Worm (Caenorhabditis elegans): ENCODE results near the gene C34D4.2.

Gene C34D4.2

DNA sequence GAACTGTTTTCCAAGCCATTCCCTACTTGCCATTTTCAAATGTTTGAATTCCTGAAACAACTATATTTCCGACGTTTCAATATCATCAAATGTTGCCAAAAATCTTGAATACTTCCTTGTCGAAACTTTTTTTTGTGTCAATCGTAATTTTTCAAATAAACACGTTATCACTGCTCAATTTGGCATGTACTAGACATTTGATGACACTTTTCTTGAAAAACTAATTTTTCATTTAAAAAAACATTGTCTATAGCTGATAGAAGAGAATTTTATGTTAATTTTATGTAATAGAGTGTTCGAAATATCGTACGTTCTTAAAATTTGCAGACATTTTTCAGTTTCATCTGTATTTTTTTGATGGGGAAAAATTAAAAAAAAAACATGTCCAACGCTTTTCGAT is 28.4 kb downstream of the C34D4.2 start:
- TF ChIP-seq elt-2 (tag; optimal IDR thresholded peaks at IDR 0.05) (peak; percentile 48), elt-1 (tag; optimal IDR thresholded peaks at IDR 0.05) (no peak), nhr-12 (tag; optimal IDR thresholded peaks at IDR 0.05) (no peak)

DNA sequence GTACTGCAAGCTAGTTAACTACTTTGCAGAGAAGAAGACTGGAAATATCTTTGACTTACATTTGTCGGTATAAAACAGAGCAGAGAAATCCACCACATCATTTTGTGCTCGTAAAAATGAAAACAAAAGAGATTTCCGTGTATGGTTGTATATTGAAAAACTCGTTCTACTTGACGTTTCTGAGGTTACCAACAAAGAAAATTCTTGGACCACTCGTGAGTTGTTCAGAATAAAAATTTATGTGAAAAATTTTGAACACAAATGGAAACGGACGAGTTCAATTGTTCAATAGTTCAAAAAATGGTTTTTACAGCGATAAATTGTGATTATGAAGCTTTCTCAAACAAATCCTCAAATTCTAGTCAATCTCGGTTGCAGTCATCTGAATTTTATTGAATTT is 30.1 kb downstream of the C34D4.2 start, which contains the start of gene clec-179:
clec-179 (minus strand) TSS at position 101 of the 400 bp plus-strand sequence.
- TF ChIP-seq ZK546.5 (tag; optimal IDR thresholded peaks at IDR 0.05) (no peak), ceh-82 (tag; optimal IDR thresholded peaks at IDR 0.05) (no peak), egl-5 (tag; optimal IDR thresholded peaks at IDR 0.05) (no peak), pha-4 (tag; optimal IDR thresholded peaks at IDR 0.05) (no peak), hmg-11 (tag; optimal IDR thresholded peaks at IDR 0.05) (no peak), nhr-43 (tag; optimal IDR thresholded peaks at IDR 0.05; ENCODE audit: poor library complexity, severe bottlenecking) (no peak), ztf-11 (tag; optimal IDR thresholded peaks at IDR 0.05) (no peak)

DNA sequence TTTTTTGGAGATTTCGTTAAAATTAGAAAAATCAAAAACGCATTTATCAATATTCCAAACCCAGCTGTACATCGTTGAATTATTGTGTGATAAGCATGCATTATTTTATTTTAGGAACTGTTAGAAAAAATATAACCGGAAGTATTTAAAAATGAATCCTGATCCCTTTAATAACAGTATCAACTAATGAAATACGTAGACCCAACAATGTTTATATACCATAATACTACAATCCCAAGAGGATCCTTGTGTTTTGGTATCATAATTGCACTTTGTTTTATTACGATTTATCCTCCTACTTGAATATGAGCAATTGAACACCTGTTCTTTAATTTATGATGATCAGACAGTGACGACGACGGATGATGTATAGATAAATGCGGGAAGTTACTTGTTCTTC is 32.3 kb downstream of the C34D4.2 start, which contains the start of gene str-249:
str-249 (minus strand) TSS at position 101 of the 400 bp plus-strand sequence.
- TF ChIP-seq aly-2 (tag; optimal IDR thresholded peaks at IDR 0.05) = no peak
- no peak for TF ChIP-seq egl-5 (tag; optimal IDR thresholded peaks at IDR 0.05)
- TF ChIP-seq tbx-2 (tag; optimal IDR thresholded peaks at IDR 0.05) = no peak
- TF ChIP-seq lin-15B (tag; optimal IDR thresholded peaks at IDR 0.05) = no peak
- TF ChIP-seq nhr-12 (tag; optimal IDR thresholded peaks at IDR 0.05) = no peak
- no peak for TF ChIP-seq pqm-1 (tag; optimal IDR thresholded peaks at IDR 0.05)
- TF ChIP-seq egl-27 (tag; optimal IDR thresholded peaks at IDR 0.05) = no peak
- no peak for TF ChIP-seq mml-1 (tag; optimal IDR thresholded peaks at IDR 0.05)
- no peak for TF ChIP-seq sea-2 (GFP tag; optimal IDR thresholded peaks at IDR 0.05)
- TF ChIP-seq eor-1 (tag; optimal IDR thresholded peaks at IDR 0.05) = no peak
- no peak for TF ChIP-seq nhr-67 (tag; optimal IDR thresholded peaks at IDR 0.05)
- TF ChIP-seq lsy-12 (tag; optimal IDR thresholded peaks at IDR 0.05) = no peak
- no peak for TF ChIP-seq elt-3 (tag; optimal IDR thresholded peaks at IDR 0.05)
- no peak for TF ChIP-seq nhr-76 (tag; optimal IDR thresholded peaks at IDR 0.05)
- no peak for TF ChIP-seq nhr-28 (tag; optimal IDR thresholded peaks at IDR 0.05)
- TF ChIP-seq pha-4 (tag; optimal IDR thresholded peaks at IDR 0.05) = no peak
- TF ChIP-seq ceh-16 (tag; optimal IDR thresholded peaks at IDR 0.05) = no peak
- TF ChIP-seq ceh-82 (tag; optimal IDR thresholded peaks at IDR 0.05) = no peak
- no peak for TF ChIP-seq zag-1 (tag; optimal IDR thresholded peaks at IDR 0.05)
- TF ChIP-seq ZK546.5 (tag; optimal IDR thresholded peaks at IDR 0.05) = no peak

DNA sequence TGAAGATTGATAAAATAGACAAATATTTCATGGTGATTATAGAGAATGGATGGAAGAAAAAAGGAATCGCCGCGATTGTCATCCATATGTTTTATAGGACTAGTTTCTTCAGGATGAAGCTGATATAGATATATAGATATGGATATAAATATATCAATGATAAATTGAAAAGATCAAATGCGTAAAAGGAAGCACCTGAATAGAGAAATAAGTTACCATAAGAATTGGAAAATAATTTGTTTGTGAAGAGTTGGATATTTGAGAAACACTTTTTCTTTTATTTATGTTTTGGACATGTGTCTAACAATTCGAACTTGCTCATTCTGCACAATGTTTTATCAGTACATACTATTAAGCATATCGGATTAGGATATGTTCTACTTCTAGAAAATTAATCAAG is 33.6 kb downstream of the C34D4.2 start, which contains the start of gene C42D4.13:
C42D4.13 (minus strand) TSS at position 101 of the 400 bp plus-strand sequence.
- TF ChIP-seq nhr-77 (tag; optimal IDR thresholded peaks at IDR 0.05) (no peak), skn-1 (tag; optimal IDR thresholded peaks at IDR 0.05) (no peak), nhr-25 (tag; optimal IDR thresholded peaks at IDR 0.05) (no peak), pha-4 (tag; optimal IDR thresholded peaks at IDR 0.05) (no peak), hmg-11 (tag; optimal IDR thresholded peaks at IDR 0.05) (no peak), mdl-1 (tag; optimal IDR thresholded peaks at IDR 0.05) (no peak), nhr-76 (tag; optimal IDR thresholded peaks at IDR 0.05) (no peak), elt-1 (tag; optimal IDR thresholded peaks at IDR 0.05) (no peak), ceh-28 (tag; optimal IDR thresholded peaks at IDR 0.05) (no peak), ceh-82 (tag; optimal IDR thresholded peaks at IDR 0.05) (no peak), sea-2 (GFP tag; optimal IDR thresholded peaks at IDR 0.05) (no peak), pqm-1 (tag; optimal IDR thresholded peaks at IDR 0.05) (no peak), zag-1 (tag; optimal IDR thresholded peaks at IDR 0.05) (no peak), egl-27 (tag; optimal IDR thresholded peaks at IDR 0.05) (no peak), elt-2 (tag; optimal IDR thresholded peaks at IDR 0.05) (no peak), lin-15B (tag; optimal IDR thresholded peaks at IDR 0.05) (no peak), snpc-4 (tag; optimal IDR thresholded peaks at IDR 0.05) (no peak), ceh-9 (tag; optimal IDR thresholded peaks at IDR 0.05) (no peak), eor-1 (tag; optimal IDR thresholded peaks at IDR 0.05) (no peak), ama-1 (optimal IDR thresholded peaks at IDR 0.05) (no peak)

DNA sequence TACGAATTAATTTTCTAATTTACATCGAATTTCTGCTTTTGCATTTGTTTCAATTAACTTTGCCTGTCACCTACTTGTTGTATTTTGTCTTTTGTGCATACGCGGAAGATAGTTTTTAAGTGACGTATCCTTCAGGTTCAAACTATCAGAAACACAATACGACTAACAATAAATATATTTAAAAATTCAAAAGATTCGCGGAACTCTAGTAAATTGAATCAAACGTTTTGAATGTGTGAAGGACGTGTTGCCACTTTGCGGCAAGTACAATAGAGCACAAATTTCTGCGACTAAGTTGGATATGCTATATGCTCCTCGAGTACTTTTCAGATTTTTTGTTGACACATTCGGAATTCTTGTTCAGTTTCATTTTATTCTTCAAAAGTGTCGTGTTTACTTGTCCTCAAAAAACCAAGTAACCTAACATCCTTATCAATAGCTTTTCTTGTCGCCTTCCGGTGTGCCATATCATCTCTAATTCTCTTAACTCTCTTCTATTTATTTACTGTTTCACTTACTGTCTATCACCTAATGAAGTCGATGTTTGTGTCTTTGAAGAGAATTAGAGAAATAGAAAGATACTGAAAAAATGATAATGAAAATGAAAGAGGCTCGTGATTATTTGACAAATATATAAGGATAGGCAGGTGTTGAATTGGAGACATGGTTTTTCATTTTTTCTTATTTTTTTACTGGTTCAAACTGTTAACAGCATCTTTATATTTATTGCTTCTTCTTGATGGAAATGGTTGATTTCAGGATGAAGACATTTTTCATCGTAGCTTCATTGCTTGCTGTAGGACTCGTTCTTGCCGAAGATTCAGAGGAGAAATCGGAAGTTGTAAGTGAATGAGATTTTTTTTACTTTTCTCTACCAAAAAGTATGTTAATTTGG is 34.3 kb downstream of the C34D4.2 start, which contains the start of gene srlf-7:
srlf-7 (plus strand) TSS at position 760 of the 895 bp plus-strand sequence.
- peak; percentile 55 for TF ChIP-seq skn-1 (tag; optimal IDR thresholded peaks at IDR 0.05)
- TF ChIP-seq fkh-2 (tag; optimal IDR thresholded peaks at IDR 0.05) = no peak
- peak; percentile 11 for TF ChIP-seq nhr-43 (tag; optimal IDR thresholded peaks at IDR 0.05; ENCODE audit: poor library complexity, severe bottlenecking)
- TF ChIP-seq jun-1 (tag; optimal IDR thresholded peaks at IDR 0.05) = peak; percentile 88
- TF ChIP-seq fkh-10 (GFP tag; optimal IDR thresholded peaks at IDR 0.05) = peak; percentile 65
- no peak for TF ChIP-seq nfya-1 (tag; optimal IDR thresholded peaks at IDR 0.05; ENCODE audit: insufficient read depth)
- TF ChIP-seq ceh-28 (tag; optimal IDR thresholded peaks at IDR 0.05) = peak; percentile 62
- TF ChIP-seq pha-4 (tag; optimal IDR thresholded peaks at IDR 0.05) = peak; percentile 97
- peak; percentile 99 for TF ChIP-seq elt-2 (tag; optimal IDR thresholded peaks at IDR 0.05)
- no peak for TF ChIP-seq ceh-82 (tag; optimal IDR thresholded peaks at IDR 0.05)
- peak; percentile 30 to 89 (median 45) for TF ChIP-seq elt-3 (tag; optimal IDR thresholded peaks at IDR 0.05)
- no peak for TF ChIP-seq nhr-237 (tag; optimal IDR thresholded peaks at IDR 0.05)
- no peak for TF ChIP-seq egl-27 (tag; optimal IDR thresholded peaks at IDR 0.05)
- peak; percentile 100 for TF ChIP-seq pqm-1 (tag; optimal IDR thresholded peaks at IDR 0.05)
- peak; percentile 71 for TF ChIP-seq nhr-23 (tag; optimal IDR thresholded peaks at IDR 0.05)
- peak; percentile 9 for TF ChIP-seq snpc-4 (tag; optimal IDR thresholded peaks at IDR 0.05)
- TF ChIP-seq ceh-16 (tag; optimal IDR thresholded peaks at IDR 0.05) = no peak
- no peak for TF ChIP-seq lin-39 (tag; optimal IDR thresholded peaks at IDR 0.05)
